Worm (Caenorhabditis elegans): ENCODE data around the gene mig-14.

Gene mig-14

DNA sequence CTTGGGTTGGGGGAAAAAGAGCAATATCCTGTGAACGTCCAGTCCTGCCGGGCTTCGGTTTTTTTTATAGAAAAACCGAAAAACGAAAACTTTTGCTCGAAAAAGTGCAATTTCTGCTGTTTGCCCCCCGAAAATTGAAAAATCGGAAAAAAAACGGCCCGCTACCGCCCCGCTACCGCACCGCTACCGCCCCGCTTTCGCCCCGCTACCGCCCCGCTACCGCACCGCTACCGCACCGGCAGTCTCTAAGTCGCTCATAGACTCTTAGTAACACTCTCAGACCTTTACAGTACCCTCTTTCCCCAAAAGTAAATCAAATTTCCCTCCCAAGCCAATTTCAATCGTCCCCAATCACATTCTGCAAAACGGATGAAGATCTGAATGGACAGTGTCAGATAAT is 53.6 kb downstream of the mig-14 start:
- TF ChIP-seq unc-130 (tag; optimal IDR thresholded peaks at IDR 0.05): no peak

DNA sequence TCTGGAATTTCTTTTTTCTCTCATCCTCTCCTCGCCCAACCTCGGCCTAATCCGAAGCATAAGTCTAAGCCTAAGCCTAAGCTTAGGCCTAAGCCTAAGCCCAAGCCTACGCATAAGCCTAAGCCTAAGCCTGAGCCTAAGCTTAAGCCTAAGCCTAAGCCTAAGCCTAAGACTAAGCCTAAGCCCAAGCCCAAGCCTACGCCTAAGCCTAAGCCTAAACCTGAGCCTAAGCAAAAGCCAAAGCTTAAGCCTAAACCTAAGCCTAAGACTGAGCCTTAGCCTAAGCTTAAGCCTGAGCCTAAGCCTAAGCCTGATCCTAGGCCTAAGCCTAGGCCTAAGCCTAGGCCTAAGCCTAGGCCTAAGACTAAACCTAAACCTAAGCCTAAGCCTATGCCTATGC is 54.8 kb downstream of the mig-14 start:
- TF ChIP-seq nhr-12 (tag; optimal IDR thresholded peaks at IDR 0.05) (no peak), efl-1 (optimal IDR thresholded peaks at IDR 0.05) (no peak), efl-1 (GFP tag; optimal IDR thresholded peaks at IDR 0.05 in 1 of 2) (peak in 1 of 2 experiments; percentile 50)
